Worm (Caenorhabditis elegans) whole organism, mixed stage, embryonic: ENCODE measurements around the gene srx-133.

Experiments
- mls-2 ChIP-seq: sonication (generic microtip); optimal IDR thresholded peaks from 2 replicates; lab custom pipeline; 2016; ENCODE audit warnings: mild to moderate bottlenecking, missing genetic modification characterization, moderate library complexity, missing compliant biosample characterization
- nhr-76 ChIP-seq: sonication (generic microtip); optimal IDR thresholded peaks from 2 replicates; lab custom pipeline; 2017; ENCODE audit warnings: missing biosample characterization, missing genetic modification characterization

ce11 chrV:13812330-13812729 lies 36.1 kb upstream of the srx-133 start:
- TF ChIP-seq nhr-76 (tag; lab: Kevin White, UChicago) (no peak), mls-2 (no peak)
